Fruit fly (Drosophila melanogaster) whole organism, embryonic: ENCODE results near the gene IntS4.

Source experiments
- Bdp1 ChIP-seq: fragments of 200-800 bp; sonication (Bioruptor generic); optimal IDR thresholded peaks from 3 replicates; lab custom pipeline; 2016; ENCODE audit warnings: missing biosample characterization, missing genetic modification characterization
- CG10267 ChIP-seq: fragments of 200-800 bp; sonication (Bioruptor generic); optimal IDR thresholded peaks from 2 replicates; lab custom pipeline; 2018; ENCODE audit warnings: missing biosample characterization, mild to moderate bottlenecking, missing genetic modification characterization, moderate library complexity
- CG10979 ChIP-seq: fragments of 200-800 bp; sonication (Bioruptor generic); optimal IDR thresholded peaks from 2 replicates; lab custom pipeline; 2018; ENCODE audit warnings: missing biosample characterization, mild to moderate bottlenecking, missing genetic modification characterization, moderate library complexity
- CG11093 ChIP-seq: fragments of 200-800 bp; sonication (Bioruptor generic); IDR thresholded peaks from 3 replicates; pipeline ENCODE4 v1.3.6; 2022; ENCODE audit warnings: missing biosample characterization, missing genetic modification characterization
- CG11504 ChIP-seq: fragments of 200-800 bp; sonication (Bioruptor generic); optimal IDR thresholded peaks from 3 replicates; lab custom pipeline; 2019; ENCODE audit warnings: missing biosample characterization, mild to moderate bottlenecking, missing genetic modification characterization, moderate library complexity
- CG11560 ChIP-seq: fragments of 200-800 bp; sonication (Bioruptor generic); IDR thresholded peaks from 3 replicates; pipeline ENCODE4 v1.3.6; 2022; ENCODE audit warnings: missing biosample characterization, missing genetic modification characterization
- CG11695 ChIP-seq: fragments of 200-800 bp; sonication (Bioruptor generic); IDR thresholded peaks from 3 replicates; pipeline ENCODE4 v1.3.6; 2022; ENCODE audit warnings: missing biosample characterization, missing genetic modification characterization
- CG14710 ChIP-seq: fragments of 200-800 bp; sonication (Bioruptor generic); optimal IDR thresholded peaks from 3 replicates; lab custom pipeline; 2019; ENCODE audit warnings: missing biosample characterization, mild to moderate bottlenecking, missing genetic modification characterization, moderate library complexity
- CG14860 ChIP-seq: fragments of 200-800 bp; sonication (Bioruptor generic); IDR thresholded peaks from 3 replicates; pipeline ENCODE4 v1.3.6; 2022; ENCODE audit warnings: missing biosample characterization, missing genetic modification characterization; ENCODE audit not compliant: partially characterized antibody
- CG15073 ChIP-seq: fragments of 200-800 bp; sonication (Bioruptor generic); optimal IDR thresholded peaks from 2 replicates; lab custom pipeline; 2016; ENCODE audit warnings: missing biosample characterization, missing genetic modification characterization
- CG1529 ChIP-seq: fragments of 200-800 bp; sonication (Bioruptor generic); optimal IDR thresholded peaks from 3 replicates; lab custom pipeline; 2018; ENCODE audit warnings: missing biosample characterization, missing genetic modification characterization
- CG15696 ChIP-seq: fragments of 200-800 bp; sonication (Bioruptor generic); optimal IDR thresholded peaks from 2 replicates; lab custom pipeline; 2019; ENCODE audit warnings: missing biosample characterization, mild to moderate bottlenecking, missing genetic modification characterization, moderate library complexity
- CG17385 ChIP-seq: fragments of 200-800 bp; sonication (Bioruptor generic); optimal IDR thresholded peaks from 3 replicates; lab custom pipeline; 2018; ENCODE audit warnings: missing biosample characterization, mild to moderate bottlenecking, missing genetic modification characterization
- CG18011 ChIP-seq: fragments of 200-800 bp; sonication (Bioruptor generic); optimal IDR thresholded peaks from 2 replicates; lab custom pipeline; 2017; ENCODE audit warnings: missing biosample characterization, missing genetic modification characterization, mild to moderate bottlenecking, moderate library complexity, missing genotype
- CG6654 ChIP-seq: fragments of 200-800 bp; sonication (Bioruptor generic); optimal IDR thresholded peaks from 2 replicates; lab custom pipeline; 2017; ENCODE audit warnings: missing biosample characterization, mild to moderate bottlenecking, missing genetic modification characterization
- CG7357 ChIP-seq: fragments of 200-800 bp; sonication (Bioruptor generic); IDR thresholded peaks from 3 replicates; pipeline ENCODE4 v1.3.6; 2022; ENCODE audit warnings: missing biosample characterization, missing genetic modification characterization
- CG9437 ChIP-seq: fragments of 200-800 bp; sonication (Bioruptor generic); optimal IDR thresholded peaks from 2 replicates; lab custom pipeline; 2018; ENCODE audit warnings: missing biosample characterization, mild to moderate bottlenecking, missing genetic modification characterization
- CG9797 ChIP-seq: fragments of 200-800 bp; sonication (Bioruptor generic); optimal IDR thresholded peaks from 3 replicates; lab custom pipeline; 2018; ENCODE audit warnings: missing biosample characterization, mild to moderate bottlenecking, missing genetic modification characterization
- Chrac-16 ChIP-seq: fragments of 200-800 bp; sonication (Bioruptor generic); optimal IDR thresholded peaks from 3 replicates; lab custom pipeline; 2016; ENCODE audit warnings: missing biosample characterization, missing genetic modification characterization
- D19A ChIP-seq: fragments of 200-800 bp; optimal IDR thresholded peaks from 3 replicates; lab custom pipeline; 2019; ENCODE audit warnings: missing biosample characterization, mild to moderate bottlenecking, missing genetic modification characterization, moderate library complexity
- Drgx ChIP-seq: fragments of 200-800 bp; sonication (Bioruptor generic); IDR thresholded peaks from 2 replicates; pipeline ENCODE4 v1.3.6; 2022; ENCODE audit warnings: missing biosample characterization, missing genetic modification characterization
- Lim3 ChIP-seq: fragments of 200-800 bp; sonication (Bioruptor generic); IDR thresholded peaks from 2 replicates; pipeline ENCODE4 v1.3.6; 2022; ENCODE audit warnings: missing biosample characterization, missing genetic modification characterization
- MBD-R2 ChIP-seq: fragments of 200-800 bp; sonication (Bioruptor generic); IDR thresholded peaks from 2 replicates; pipeline ENCODE4 v1.3.6; 2022; ENCODE audit warnings: missing biosample characterization, missing genetic modification characterization
- Med ChIP-seq: fragments of 200-800 bp; sonication (Bioruptor generic); peaks from one replicate; lab custom pipeline; 2016; ENCODE audit warnings: missing biosample characterization, missing genetic modification characterization, mild to moderate bottlenecking, inconsistent platforms, moderate library complexity
- Mrtf ChIP-seq: fragments of 200-800 bp; sonication (Bioruptor generic); IDR thresholded peaks from 3 replicates; pipeline ENCODE4 v1.3.6; 2022; ENCODE audit warnings: missing biosample characterization, missing genetic modification characterization
- NFAT ChIP-seq: fragments of 200-800 bp; sonication (Bioruptor generic); IDR thresholded peaks from 2 replicates; pipeline ENCODE4 v1.3.6; 2022; ENCODE audit warnings: missing biosample characterization, missing genetic modification characterization
- PHDP ChIP-seq: fragments of 200-800 bp; sonication (Bioruptor generic); optimal IDR thresholded peaks from 3 replicates; lab custom pipeline; 2018; ENCODE audit warnings: missing biosample characterization, mild to moderate bottlenecking, missing genetic modification characterization, moderate library complexity
- Sox102F ChIP-seq: fragments of 200-800 bp; sonication (Bioruptor generic); optimal IDR thresholded peaks from 2 replicates; lab custom pipeline; 2018; ENCODE audit warnings: missing biosample characterization, mild to moderate bottlenecking, missing genetic modification characterization, moderate library complexity
- TFAM ChIP-seq: fragments of 200-800 bp; sonication (Bioruptor generic); optimal IDR thresholded peaks from 2 replicates; lab custom pipeline; 2017; ENCODE audit warnings: missing biosample characterization, missing genetic modification characterization, inconsistent platforms
- ap ChIP-seq: fragments of 200-800 bp; sonication (Bioruptor generic); IDR thresholded peaks from 2 replicates; pipeline ENCODE4 v1.3.6; 2022; ENCODE audit warnings: missing biosample characterization, missing genetic modification characterization
- btn ChIP-seq: fragments of 200-800 bp; sonication (Bioruptor generic); optimal IDR thresholded peaks from 2 replicates; lab custom pipeline; 2016; ENCODE audit warnings: missing biosample characterization, missing genetic modification characterization
- disco-r ChIP-seq: fragments of 200-800 bp; sonication (Bioruptor generic); optimal IDR thresholded peaks from 2 replicates; lab custom pipeline; 2016; ENCODE audit warnings: missing biosample characterization, missing genetic modification characterization
- dmrt99B ChIP-seq: fragments of 200-800 bp; sonication (Bioruptor generic); optimal IDR thresholded peaks from 2 replicates; lab custom pipeline; 2018; ENCODE audit warnings: missing biosample characterization, mild to moderate bottlenecking, missing genetic modification characterization, moderate library complexity
- dpn ChIP-seq, 2 experiments: fragments of 200-800 bp; sonication (Bioruptor generic); optimal IDR thresholded peaks; 3 replicates each; lab custom pipeline; 2016; ENCODE audit warnings: missing biosample characterization in 2 of 2, missing genetic modification characterization in 2 of 2
- en ChIP-seq: fragments of 200-800 bp; sonication (Bioruptor generic); optimal IDR thresholded peaks from 2 replicates; lab custom pipeline; 2016; ENCODE audit warnings: missing biosample characterization, missing genetic modification characterization
- ewg ChIP-seq: fragments of 200-800 bp; sonication (Bioruptor generic); optimal IDR thresholded peaks from 3 replicates; lab custom pipeline; 2017; ENCODE audit warnings: mild to moderate bottlenecking, missing biosample characterization, missing genetic modification reagents, missing genetic modification characterization
- gce ChIP-seq: fragments of 200-800 bp; sonication (Bioruptor generic); IDR thresholded peaks from 3 replicates; pipeline ENCODE4 v1.3.6; 2022; ENCODE audit warnings: missing biosample characterization, missing genetic modification characterization
- ham ChIP-seq: fragments of 200-800 bp; sonication (Bioruptor generic); IDR thresholded peaks from 2 replicates; pipeline ENCODE4 v1.3.6; 2022; ENCODE audit warnings: missing biosample characterization, missing genetic modification characterization
- hkb ChIP-seq, 2 experiments: fragments of 200-800 bp in 1 of 2; fragments of >200 bp in 1 of 2; sonication (Bioruptor generic) in 1 of 2; IDR thresholded peaks in 1 of 2; optimal IDR thresholded peaks in 1 of 2; 2 replicates each; pipeline versions ENCODE4 v1.3.6 to Lab custom; 2017 to 2022; ENCODE audit warnings: missing biosample characterization in 1 of 2, missing genetic modification characterization in 1 of 2
- insv ChIP-seq, 2 experiments: fragments of 200-800 bp; sonication (Bioruptor generic); optimal IDR thresholded peaks; 3 replicates each; lab custom pipeline; 2016 to 2018; ENCODE audit warnings: missing biosample characterization in 2 of 2, missing genetic modification characterization in 2 of 2
- lola ChIP-seq, 3 experiments: fragments of >200 bp in 2 of 3; fragments of 200-800 bp in 1 of 3; sonication (Bioruptor generic) in 1 of 3; optimal IDR thresholded peaks; 2 replicates each; lab custom pipeline; 2017 to 2019; ENCODE audit warnings: missing biosample characterization in 3 of 3, missing genetic modification characterization in 3 of 3, mild to moderate bottlenecking in 1 of 3, moderate library complexity in 1 of 3
- mld ChIP-seq: fragments of 200-800 bp; sonication (Bioruptor generic); IDR thresholded peaks from 3 replicates; pipeline ENCODE4 v1.3.6; 2022; ENCODE audit warnings: missing biosample characterization, missing genetic modification characterization; ENCODE audit not compliant: partially characterized antibody
- nerfin-2 ChIP-seq: fragments of 200-800 bp; sonication (Bioruptor generic); IDR thresholded peaks from 2 replicates; pipeline ENCODE4 v1.3.6; 2022; ENCODE audit warnings: missing biosample characterization, missing genetic modification characterization; ENCODE audit not compliant: partially characterized antibody
- odd ChIP-seq: fragments of 200-800 bp; sonication (Bioruptor generic); optimal IDR thresholded peaks from 2 replicates; lab custom pipeline; 2017; ENCODE audit warnings: missing biosample characterization, mild to moderate bottlenecking, missing genetic modification characterization
- tap ChIP-seq: fragments of 200-800 bp; optimal IDR thresholded peaks from 3 replicates; lab custom pipeline; 2019; ENCODE audit warnings: missing biosample characterization, mild to moderate bottlenecking, missing genetic modification characterization, moderate library complexity
- toy ChIP-seq: fragments of 200-800 bp; sonication (Bioruptor generic); IDR thresholded peaks from 2 replicates; pipeline ENCODE4 v1.3.6; 2022; ENCODE audit warnings: missing biosample characterization, missing genetic modification characterization
- ttk ChIP-seq: fragments of 200-800 bp; sonication (Bioruptor generic); IDR thresholded peaks from 2 replicates; pipeline ENCODE4 v2.1.2; 2022; ENCODE audit warnings: missing biosample characterization, missing genetic modification characterization
- twi ChIP-seq: fragments of 200-800 bp; optimal IDR thresholded peaks from 2 replicates; lab custom pipeline; 2019; ENCODE audit warnings: missing biosample characterization, mild to moderate bottlenecking, missing genetic modification characterization, moderate library complexity
- zf30C ChIP-seq: fragments of 200-800 bp; sonication (Bioruptor generic); optimal IDR thresholded peaks from 3 replicates; lab custom pipeline; 2018; ENCODE audit warnings: missing biosample characterization, mild to moderate bottlenecking, missing genetic modification characterization

Gene IntS4

DNA sequence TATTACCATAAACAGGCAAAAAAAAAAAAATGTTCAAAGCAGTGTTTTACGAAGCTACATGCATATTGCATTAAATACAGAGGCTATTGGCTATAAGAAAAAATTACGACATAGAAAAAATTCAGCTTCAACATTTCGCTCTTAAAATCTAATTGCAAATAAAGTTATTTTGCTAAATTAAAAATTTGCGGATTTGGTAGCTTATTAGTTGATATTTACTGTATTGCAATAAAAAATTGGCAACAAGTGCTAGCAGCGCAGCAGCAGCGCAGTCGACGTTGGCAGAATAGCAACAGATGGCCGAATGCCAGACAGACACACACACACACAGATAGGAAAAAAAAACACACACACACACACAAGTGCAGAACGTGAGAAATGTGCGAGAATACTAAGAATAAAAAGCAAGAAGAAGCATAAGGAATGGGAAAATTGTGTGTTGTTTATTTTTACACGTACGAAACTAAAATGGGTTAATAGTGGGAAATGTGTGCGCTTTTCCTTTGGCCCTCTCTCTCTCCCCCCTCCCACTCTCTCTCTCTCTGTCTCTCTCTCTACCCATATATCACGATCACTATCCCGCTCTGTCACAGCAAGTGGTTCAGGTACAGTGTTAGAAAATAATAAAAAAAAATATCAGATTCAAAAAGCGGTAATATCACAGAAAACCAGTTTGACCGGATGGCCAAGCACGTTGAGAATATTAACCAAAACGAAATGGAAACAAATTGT, 24.8 kb downstream of the IntS4 start (continued):
- TF ChIP-seq CG15696 (tag; lab: Kevin White, UChicago) (no peak), Lim3 (GFP tag; lab: Robert Waterston, UW) (no peak), CG10267 (tag; lab: Kevin White, UChicago) (peak; percentile 52), Mrtf (GFP tag; lab: Robert Waterston, UW) (no peak), CG11504 (tag; lab: Kevin White, UChicago) (peak; percentile 37), hkb (optimal IDR thresholded peaks at IDR 0.05; lab: Kevin White, UChicago) (no peak), hkb (GFP tag; IDR thresholded peaks at IDR 0.05; lab: Robert Waterston, UW) (no peak), CG9437 (GFP tag; lab: Kevin White, UChicago) (no peak), D19A (tag; lab: Kevin White, UChicago) (no peak), CG9797 (GFP tag; lab: Kevin White, UChicago) (no peak), nerfin-2 (GFP tag; lab: Robert Waterston, UW) (no peak), Bdp1 (GFP tag; lab: Kevin White, UChicago) (no peak), CG11560 (no peak), dpn (GFP tag; optimal IDR thresholded peaks at IDR 0.05; lab: Kevin White, UChicago) (no peak), ap (GFP tag; lab: Robert Waterston, UW) (no peak), PHDP (tag; lab: Kevin White, UChicago) (peak; percentile 41), lola (GFP tag; optimal IDR thresholded peaks at IDR 0.05; lab: Kevin White, UChicago) (no peak), ttk (GFP tag; lab: Robert Waterston, UW) (0 out of 2 replicates have a peak, but pooled peaks have one; percentile 15), zf30C (GFP tag; lab: Kevin White, UChicago) (no peak), CG10979 (tag; lab: Kevin White, UChicago) (no peak), CG14710 (tag; lab: Kevin White, UChicago) (no peak), ham (no peak), CG14860 (GFP tag; lab: Robert Waterston, UW) (no peak), CG11695 (GFP tag; lab: Robert Waterston, UW) (0 out of 3 replicates have a peak, but pooled peaks have one; percentile 36), odd (GFP tag; lab: Kevin White, UChicago) (no peak), CG6654 (GFP tag; lab: Kevin White, UChicago) (no peak), CG18011 (GFP tag; lab: Kevin White, UChicago) (no peak), MBD-R2 (GFP tag; lab: Robert Waterston, UW) (0 out of 2 replicates have a peak, but pooled peaks have one; percentile 12), btn (GFP tag; lab: Kevin White, UChicago) (no peak), Chrac-16 (GFP tag; lab: Kevin White, UChicago) (no peak), CG7357 (GFP tag; lab: Robert Waterston, UW) (no peak), mld (GFP tag; lab: Robert Waterston, UW) (no peak), ewg (GFP tag; lab: Kevin White, UChicago) (no peak), CG15073 (no peak), gce (GFP tag; lab: Robert Waterston, UW) (no peak), insv (GFP tag; optimal IDR thresholded peaks at IDR 0.05; lab: Kevin White, UChicago) (no peak), dmrt99B (tag; lab: Kevin White, UChicago) (peak; percentile 18), disco-r (GFP tag; lab: Kevin White, UChicago) (no peak), Med (GFP tag; lab: Kevin White, UChicago) (peak; percentile 85), tap (tag; lab: Kevin White, UChicago) (no peak), twi (tag; lab: Kevin White, UChicago) (peak; percentile 34), CG17385 (GFP tag; lab: Kevin White, UChicago) (peak; percentile 53), toy (GFP tag; lab: Robert Waterston, UW) (no peak), CG11093 (0 out of 3 replicates have a peak, but pooled peaks have one; percentile 13), Sox102F (GFP tag; lab: Kevin White, UChicago) (peak; percentile 37), Drgx (GFP tag; lab: Robert Waterston, UW) (peak; percentile 88), en (GFP tag; lab: Kevin White, UChicago) (no peak), TFAM (GFP tag; lab: Kevin White, UChicago) (no peak), CG1529 (GFP tag; lab: Kevin White, UChicago) (no peak), NFAT (GFP tag; lab: Robert Waterston, UW) (peak; percentile 29; the same call in 1 of the 2 replicates)
